Fruit fly (Drosophila melanogaster) whole organism, prepupa: ENCODE results near the gene CG1208.

Source experiments
- CG7368 ChIP-seq: fragments of 200-800 bp; sonication (Bioruptor generic); optimal IDR thresholded peaks from 3 replicates; lab custom pipeline; 2016; ENCODE audit warnings: missing biosample characterization, missing genetic modification characterization
- Sox102F ChIP-seq: fragments of 200-800 bp; sonication (Bioruptor generic); optimal IDR thresholded peaks from 2 replicates; lab custom pipeline; 2016; ENCODE audit warnings: missing biosample characterization, mild to moderate bottlenecking, missing genetic modification characterization
- cyc ChIP-seq: fragments of 200-800 bp; sonication (Bioruptor generic); optimal IDR thresholded peaks from 3 replicates; lab custom pipeline; 2016; ENCODE audit warnings: missing biosample characterization, missing genetic modification characterization

DNA sequence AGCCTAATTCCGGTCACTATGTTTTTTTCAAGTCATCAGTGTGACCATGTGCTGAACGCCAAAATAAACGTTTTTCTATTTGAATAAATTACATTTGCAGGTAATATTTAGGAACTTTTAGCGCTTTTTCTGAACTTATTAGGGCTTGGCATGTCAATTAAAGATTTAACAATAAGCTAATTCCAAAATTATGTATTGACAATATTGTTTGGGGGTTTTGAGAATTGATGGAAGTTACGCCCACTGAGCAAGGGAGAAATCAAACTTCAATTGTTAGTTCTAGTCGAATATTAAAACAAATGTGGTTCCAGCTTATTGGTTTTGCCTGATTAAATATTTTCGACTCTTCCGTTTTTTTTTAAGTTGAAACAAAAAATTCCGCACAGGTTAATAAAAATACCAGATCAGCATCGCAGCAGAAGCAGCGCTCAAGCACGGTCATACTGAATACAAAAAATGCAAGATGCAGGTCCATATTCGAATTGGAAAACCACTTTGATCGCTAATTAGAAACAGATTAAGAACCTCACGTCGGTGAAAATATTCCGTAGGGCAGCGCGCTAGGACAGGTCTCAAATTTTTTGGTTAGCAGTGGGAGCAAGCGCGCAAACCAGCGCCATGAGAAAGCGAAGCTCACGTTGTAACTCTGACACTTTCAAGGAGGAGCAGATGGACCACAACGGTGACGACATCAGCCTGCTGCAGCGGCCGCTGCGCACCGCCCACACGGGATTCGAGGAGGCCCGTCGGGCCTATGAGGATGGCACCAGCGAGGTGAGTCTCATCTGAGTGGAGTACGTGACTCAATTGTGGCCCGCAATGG lies 37.0 kb upstream of the CG1208 start, which contains the start of the genes PSMG1 and CG10979:
- no peak for TF ChIP-seq CG7368 (GFP tag; lab: Kevin White, UChicago)
- no peak for TF ChIP-seq Sox102F (GFP tag; lab: Kevin White, UChicago)
- TF ChIP-seq cyc (GFP tag; lab: Kevin White, UChicago) = no peak
